Worm (Caenorhabditis elegans) whole organism, L2 larva: ENCODE measurements around the gene egl-3.

Source experiments
- C34F6.9 ChIP-seq: fragments of 150-350 bp; optimal IDR thresholded peaks from 2 replicates; lab custom pipeline; 2014; ENCODE audit warnings: missing biosample characterization, missing genetic modification characterization
- F13H6.1 ChIP-seq: sonication (generic microtip); optimal IDR thresholded peaks from 2 replicates; lab custom pipeline; 2016; ENCODE audit warnings: missing genetic modification characterization, missing compliant biosample characterization
- R02D3.7 ChIP-seq: fragments of 150-350 bp; optimal IDR thresholded peaks from 2 replicates; lab custom pipeline; 2014; ENCODE audit warnings: missing biosample characterization, missing genetic modification characterization
- Y55F3AM.14 ChIP-seq: fragments of 200-800 bp; sonication (Bioruptor generic); optimal IDR thresholded peaks from 2 replicates; lab custom pipeline; 2018; ENCODE audit warnings: mild to moderate bottlenecking, missing genetic modification characterization, missing compliant biosample characterization
- ZK546.5 ChIP-seq: sonication (generic microtip); optimal IDR thresholded peaks from 2 replicates; lab custom pipeline; 2017; ENCODE audit warnings: missing biosample characterization, missing genetic modification characterization
- alr-1 ChIP-seq: fragments of 150-350 bp; optimal IDR thresholded peaks from 2 replicates; lab custom pipeline; 2014; ENCODE audit warnings: missing biosample characterization, missing genetic modification characterization
- aly-2 ChIP-seq: fragments of 150-350 bp; optimal IDR thresholded peaks from 2 replicates; lab custom pipeline; 2014; ENCODE audit warnings: missing biosample characterization, missing genetic modification characterization
- ama-1 ChIP-seq: fragments of 150-350 bp; optimal IDR thresholded peaks from 2 replicates; lab custom pipeline; 2018; ENCODE audit warnings: inconsistent platforms
- blmp-1 ChIP-seq: sonication (generic microtip); optimal IDR thresholded peaks from 2 replicates; lab custom pipeline; 2017; ENCODE audit warnings: missing genetic modification characterization, mild to moderate bottlenecking, missing compliant biosample characterization, antibody characterized with exemption, moderate library complexity; ENCODE audit not compliant: insufficient read depth
- ceh-82 ChIP-seq: fragments of 150-350 bp; optimal IDR thresholded peaks from 2 replicates; lab custom pipeline; 2014; ENCODE audit warnings: missing biosample characterization, missing genetic modification characterization
- dmd-4 ChIP-seq: sonication (generic microtip); optimal IDR thresholded peaks from 2 replicates; lab custom pipeline; 2017; ENCODE audit warnings: missing biosample characterization, missing genetic modification characterization
- egl-27 ChIP-seq: sonication (generic microtip); optimal IDR thresholded peaks from 3 replicates; lab custom pipeline; 2017; ENCODE audit warnings: missing biosample characterization, missing genetic modification reagents, missing genetic modification characterization
- elt-3 ChIP-seq: sonication (generic microtip); optimal IDR thresholded peaks from 2 replicates; lab custom pipeline; 2017; ENCODE audit warnings: missing biosample characterization, missing genetic modification characterization
- fos-1 ChIP-seq: fragments of 150-350 bp; optimal IDR thresholded peaks from 2 replicates; lab custom pipeline; 2014; ENCODE audit warnings: missing biosample characterization, missing genetic modification characterization
- gmeb-1 ChIP-seq: fragments of 150-350 bp; optimal IDR thresholded peaks from 2 replicates; lab custom pipeline; 2014; ENCODE audit warnings: missing biosample characterization, missing genetic modification characterization
- lin-11 ChIP-seq: fragments of 150-350 bp; sonication (generic microtip); optimal IDR thresholded peaks from 2 replicates; lab custom pipeline; 2014; ENCODE audit warnings: missing biosample characterization, missing genetic modification characterization, inconsistent platforms, mixed read lengths
- lin-39 ChIP-seq: fragments of 150-350 bp; optimal IDR thresholded peaks from 2 replicates; lab custom pipeline; 2014; ENCODE audit warnings: missing biosample characterization, missing genetic modification reagents, missing genetic modification characterization
- lsy-2 ChIP-seq, 2 experiments: fragments of 150-350 bp in 1 of 2; sonication (generic microtip) in 1 of 2; optimal IDR thresholded peaks; 2 replicates each; lab custom pipeline; 2014 to 2017; ENCODE audit warnings: missing biosample characterization in 2 of 2, missing genetic modification characterization in 2 of 2
- mab-5 ChIP-seq: fragments of 150-350 bp; optimal IDR thresholded peaks from 2 replicates; lab custom pipeline; 2014; ENCODE audit warnings: missing biosample characterization, missing genetic modification characterization
- mdl-1 ChIP-seq, 2 experiments: fragments of 150-350 bp in 1 of 2; sonication (generic microtip) in 1 of 2; optimal IDR thresholded peaks; 2 replicates each; lab custom pipeline; 2017; ENCODE audit warnings: missing biosample characterization in 2 of 2, missing genetic modification characterization in 2 of 2
- nhr-10 ChIP-seq: sonication (generic microtip); optimal IDR thresholded peaks from 2 replicates; lab custom pipeline; 2017; ENCODE audit warnings: missing biosample characterization, missing genetic modification characterization
- nhr-11 ChIP-seq: fragments of 150-350 bp; optimal IDR thresholded peaks from 2 replicates; lab custom pipeline; 2014; ENCODE audit warnings: missing biosample characterization, missing genetic modification characterization
- nhr-129 ChIP-seq: fragments of 150-350 bp; optimal IDR thresholded peaks from 2 replicates; lab custom pipeline; 2014; ENCODE audit warnings: missing biosample characterization, missing genetic modification characterization
- nhr-21 ChIP-seq: fragments of 150-350 bp; optimal IDR thresholded peaks from 2 replicates; lab custom pipeline; 2014; ENCODE audit warnings: missing biosample characterization, missing genetic modification characterization
- nhr-23 ChIP-seq: fragments of 150-350 bp; optimal IDR thresholded peaks from 2 replicates; lab custom pipeline; 2014; ENCODE audit warnings: missing biosample characterization, missing genetic modification reagents, missing genetic modification characterization
- nhr-237 ChIP-seq: fragments of 150-350 bp; optimal IDR thresholded peaks from 2 replicates; lab custom pipeline; 2014; ENCODE audit warnings: missing biosample characterization, missing genetic modification characterization
- nhr-25 ChIP-seq: fragments of 150-350 bp; sonication (generic microtip); optimal IDR thresholded peaks from 3 replicates; lab custom pipeline; 2014; ENCODE audit warnings: missing biosample characterization, missing genetic modification characterization
- nhr-6 ChIP-seq: fragments of 150-350 bp; optimal IDR thresholded peaks from 2 replicates; lab custom pipeline; 2014; ENCODE audit warnings: missing biosample characterization, missing genetic modification characterization
- nhr-77 ChIP-seq: fragments of 150-350 bp; optimal IDR thresholded peaks from 2 replicates; lab custom pipeline; 2014; ENCODE audit warnings: missing biosample characterization, missing genetic modification characterization
- peb-1 ChIP-seq: fragments of 150-350 bp; optimal IDR thresholded peaks from 2 replicates; lab custom pipeline; 2014; ENCODE audit warnings: missing biosample characterization, missing genetic modification characterization
- sem-4 ChIP-seq: fragments of 150-350 bp; optimal IDR thresholded peaks from 2 replicates; lab custom pipeline; 2014; ENCODE audit warnings: missing biosample characterization, missing genetic modification reagents, missing genetic modification characterization
- skn-1 ChIP-seq: sonication (generic microtip); optimal IDR thresholded peaks from 2 replicates; lab custom pipeline; 2017; ENCODE audit warnings: missing biosample characterization, missing genetic modification characterization
- sma-3 ChIP-seq: sonication (generic microtip); optimal IDR thresholded peaks from 2 replicates; lab custom pipeline; 2016; ENCODE audit warnings: missing genetic modification reagents, missing genetic modification characterization, missing compliant biosample characterization
- unc-39 ChIP-seq: fragments of 150-350 bp; optimal IDR thresholded peaks from 2 replicates; lab custom pipeline; 2014; ENCODE audit warnings: missing biosample characterization, missing genetic modification characterization
- unc-62 ChIP-seq: fragments of 150-350 bp; optimal IDR thresholded peaks from 2 replicates; lab custom pipeline; 2014; ENCODE audit warnings: missing biosample characterization, missing genetic modification reagents, missing genetic modification characterization
- zag-1 ChIP-seq: fragments of 150-350 bp; optimal IDR thresholded peaks from 2 replicates; lab custom pipeline; 2014; ENCODE audit warnings: missing biosample characterization, missing genetic modification characterization
- ztf-1 ChIP-seq: fragments of 200-800 bp; sonication (Bioruptor generic); conservative IDR thresholded peaks from 2 replicates; pipeline ENCODE4 v1.3.6; 2022; ENCODE audit warnings: missing genetic modification characterization, missing compliant biosample characterization
- ztf-11 ChIP-seq: sonication (generic microtip); optimal IDR thresholded peaks from 2 replicates; lab custom pipeline; 2017; ENCODE audit warnings: missing biosample characterization, missing genetic modification characterization

The egl-3 gene

DNA sequence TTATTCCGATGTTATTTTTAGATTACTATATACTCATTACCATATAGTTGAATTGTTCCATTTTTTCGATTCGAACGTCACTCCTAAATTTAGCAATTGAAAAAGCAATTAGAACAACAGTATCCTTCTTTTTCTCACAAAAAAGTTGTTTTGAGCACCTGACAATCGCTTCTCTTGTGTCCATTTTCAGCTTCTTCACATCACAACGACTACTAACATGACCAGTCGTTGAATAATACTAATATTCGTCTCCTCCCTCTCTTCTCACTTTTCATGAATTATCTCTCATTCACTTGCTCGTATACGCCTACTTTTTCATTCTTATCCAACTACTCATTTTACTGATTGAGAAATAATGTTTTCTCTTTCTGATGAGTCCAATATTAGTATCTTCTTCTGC, 43.2 kb upstream of the egl-3 start, which contains the start of gene ZK856.14:
Gene ZK856.14 (plus strand): TSS at position 301 of the 400 bp plus-strand sequence.
- TF ChIP-seq blmp-1 (tag; lab: Kevin White, UChicago) (no peak), F13H6.1 (tag; lab: Kevin White, UChicago) (no peak), unc-62 (GFP tag; lab: Kevin White, UChicago) (no peak), egl-27 (tag; lab: Kevin White, UChicago) (no peak), R02D3.7 (no peak), nhr-10 (tag; lab: Kevin White, UChicago) (no peak), zag-1 (tag; lab: Kevin White, UChicago) (no peak), ZK546.5 (no peak), aly-2 (tag; lab: Kevin White, UChicago) (no peak), ceh-82 (tag; lab: Kevin White, UChicago) (no peak), nhr-237 (tag; lab: Kevin White, UChicago) (no peak), ama-1 (lab: Kevin White, UChicago) (no peak), sma-3 (no peak), nhr-6 (tag; lab: Kevin White, UChicago) (no peak), sem-4 (tag; lab: Kevin White, UChicago) (no peak), fos-1 (tag; lab: Kevin White, UChicago) (no peak), lin-11 (tag; lab: Kevin White, UChicago) (no peak), ztf-1 (GFP tag; lab: Robert Waterston, UW) (no peak), skn-1 (no peak)
- TF ChIP-seq, all 48 proteins: peak for 0

DNA sequence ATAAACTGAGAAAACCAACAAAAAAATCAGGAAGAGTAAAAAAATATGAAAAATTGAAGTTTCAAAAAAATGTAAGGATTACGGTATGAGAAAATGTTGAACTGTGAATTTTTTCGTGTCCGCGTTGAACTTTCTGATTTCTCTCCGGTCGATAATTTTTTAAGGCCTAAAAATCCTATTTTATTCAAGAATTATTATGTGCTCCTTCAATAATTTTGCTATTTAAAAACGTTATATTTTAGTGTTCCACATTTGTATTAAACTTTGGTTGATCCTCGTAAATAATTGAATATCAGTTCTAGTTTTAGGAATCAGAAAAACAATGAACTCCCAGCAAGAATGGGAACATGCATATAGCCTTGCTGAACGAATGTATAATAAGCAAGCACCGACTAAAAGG, 39.1 kb upstream of the egl-3 start, which contains the start of gene hpo-40:
Gene hpo-40 (plus strand): TSS at position 301 of the 400 bp plus-strand sequence.
- TF ChIP-seq ztf-11 (tag; lab: Kevin White, UChicago) = no peak
- no peak for TF ChIP-seq nhr-23 (tag; lab: Kevin White, UChicago)
- no peak for TF ChIP-seq nhr-11 (tag; lab: Kevin White, UChicago)
- no peak for TF ChIP-seq peb-1 (tag; lab: Kevin White, UChicago)
- TF ChIP-seq R02D3.7 = no peak
- no peak for TF ChIP-seq lin-39
- no peak for TF ChIP-seq mdl-1 (tag; optimal IDR thresholded peaks at IDR 0.05; lab: Kevin White, UChicago)
- TF ChIP-seq ztf-1 (GFP tag; lab: Robert Waterston, UW) = no peak
- TF ChIP-seq sem-4 (tag; lab: Kevin White, UChicago) = no peak
- no peak for TF ChIP-seq nhr-25 (tag; lab: Kevin White, UChicago)
- TF ChIP-seq fos-1 (tag; lab: Kevin White, UChicago) = no peak
- no peak for TF ChIP-seq C34F6.9
- TF ChIP-seq elt-3 (tag; lab: Kevin White, UChicago) = no peak

DNA sequence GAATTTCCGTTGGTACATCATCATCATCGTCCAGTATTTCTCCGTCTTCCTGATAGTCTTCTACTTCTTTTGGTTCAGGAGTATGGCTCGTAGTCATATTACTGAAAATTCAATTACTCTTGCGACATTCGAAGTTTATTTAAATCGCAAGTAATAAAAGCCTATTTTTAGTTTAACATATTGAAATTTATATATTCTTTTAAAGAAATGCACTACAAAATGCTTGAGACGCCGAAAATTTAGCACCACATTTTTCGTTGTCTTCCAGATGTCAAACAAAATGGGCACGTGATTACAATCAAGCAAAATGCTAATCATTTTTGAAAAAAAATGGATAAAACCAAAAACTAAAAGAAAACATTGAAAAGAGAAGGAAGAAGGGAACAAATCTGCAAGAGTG, 38.5 kb upstream of the egl-3 start, which contains the start of gene zhit-3:
Gene zhit-3 (minus strand): TSS at position 101 of the 400 bp plus-strand sequence.
- TF ChIP-seq nhr-77 (no peak), lin-39 (no peak), nhr-23 (tag; lab: Kevin White, UChicago) (no peak), fos-1 (tag; lab: Kevin White, UChicago) (no peak)

DNA sequence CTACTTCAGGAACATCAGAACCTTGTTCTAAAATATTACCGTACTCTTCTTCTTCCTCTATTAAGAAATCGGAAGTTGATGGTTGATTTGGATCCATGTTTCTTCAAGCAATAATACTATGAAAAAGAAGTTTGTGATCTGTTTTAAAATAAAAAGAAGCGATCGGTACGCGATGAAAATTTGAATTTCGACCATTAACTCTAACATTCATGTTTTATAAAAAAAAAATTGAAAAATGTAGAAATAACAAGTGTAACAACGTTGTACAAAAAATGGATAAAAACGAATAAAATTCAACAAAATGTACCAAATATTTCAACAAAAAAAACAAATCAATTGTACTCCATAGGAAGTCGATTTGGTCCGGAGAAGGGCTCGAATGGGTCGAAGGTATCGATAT, 36.7 kb upstream of the egl-3 start, which contains the start of gene tftc-3:
Gene tftc-3 (minus strand): TSS at position 101 of the 400 bp plus-strand sequence.
- TF ChIP-seq nhr-129 (no peak), ztf-1 (GFP tag; lab: Robert Waterston, UW) (no peak), gmeb-1 (tag; lab: Kevin White, UChicago) (no peak), nhr-21 (no peak), alr-1 (tag; lab: Kevin White, UChicago) (no peak), unc-39 (tag; lab: Kevin White, UChicago) (no peak), mab-5 (tag; lab: Kevin White, UChicago) (no peak), nhr-10 (tag; lab: Kevin White, UChicago) (no peak)

DNA sequence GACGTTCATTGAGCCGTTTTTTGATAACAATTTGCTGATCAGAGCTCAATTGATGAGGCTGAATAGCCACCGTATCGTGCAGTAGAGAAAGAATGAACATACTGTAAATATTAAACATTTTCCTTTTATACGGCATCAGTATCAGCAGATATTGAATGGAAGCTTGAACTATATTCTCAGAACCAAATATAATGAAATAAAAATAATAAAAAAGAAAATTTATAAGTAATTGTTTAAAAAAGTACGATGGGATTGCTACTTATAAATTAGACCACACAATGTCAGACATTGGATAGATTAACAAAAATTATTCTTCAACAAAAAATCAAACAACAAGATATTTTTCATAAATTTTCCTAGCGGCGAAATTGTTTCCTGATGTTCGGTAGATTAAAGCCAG, 32.9 kb upstream of the egl-3 start, which contains the start of gene rpc-25:
Gene rpc-25 (minus strand): TSS at position 101 of the 400 bp plus-strand sequence.
- TF ChIP-seq Y55F3AM.14 (GFP tag; lab: Kevin White, UChicago) (no peak), sma-3 (no peak), alr-1 (tag; lab: Kevin White, UChicago) (no peak), egl-27 (tag; lab: Kevin White, UChicago) (no peak), lin-39 (no peak), ztf-11 (tag; lab: Kevin White, UChicago) (no peak), lsy-2 (tag; optimal IDR thresholded peaks at IDR 0.05; lab: Kevin White, UChicago) (no peak), ZK546.5 (no peak), ama-1 (lab: Kevin White, UChicago) (no peak), nhr-129 (no peak), dmd-4 (tag; lab: Kevin White, UChicago) (no peak), nhr-21 (no peak), mdl-1 (tag; optimal IDR thresholded peaks at IDR 0.05; lab: Kevin White, UChicago) (no peak), unc-39 (tag; lab: Kevin White, UChicago) (no peak)
